Worm (Caenorhabditis elegans) whole organism, L4 larva: ENCODE measurements around the gene Y22D7AL.10.

Source experiments
- F10B5.3 ChIP-seq: sonication (generic microtip); optimal IDR thresholded peaks from 2 replicates; lab custom pipeline; 2016; ENCODE audit warnings: mild to moderate bottlenecking, missing genetic modification characterization, missing compliant biosample characterization
- F26F4.8 ChIP-seq: fragments of 200-800 bp; sonication (Bioruptor generic); conservative IDR thresholded peaks from 2 replicates; pipeline ENCODE4 v1.3.6; 2022; ENCODE audit warnings: missing genetic modification characterization, missing compliant biosample characterization
- F37D6.2 ChIP-seq: sonication (generic microtip); optimal IDR thresholded peaks from 2 replicates; lab custom pipeline; 2016; ENCODE audit warnings: mild to moderate bottlenecking, missing genetic modification characterization, missing compliant biosample characterization
- F44E2.7 ChIP-seq: fragments of 200-800 bp; sonication (Bioruptor generic); IDR thresholded peaks from 2 replicates; pipeline ENCODE4 v2.1.2; 2022; ENCODE audit warnings: missing genetic modification characterization, missing compliant biosample characterization
- T26A8.4 ChIP-seq: fragments of 200-800 bp; sonication (Bioruptor generic); IDR thresholded peaks from 2 replicates; pipeline ENCODE4 v1.3.6; 2022; ENCODE audit warnings: missing genetic modification characterization, missing compliant biosample characterization
- Y105C5A.15 ChIP-seq: fragments of 200-800 bp; sonication (Bioruptor generic); IDR thresholded peaks from 2 replicates; pipeline ENCODE4 v1.3.6; 2022; ENCODE audit warnings: missing genetic modification characterization, missing compliant biosample characterization
- Y48G9A.11 ChIP-seq: fragments of 200-800 bp; sonication (Bioruptor generic); IDR thresholded peaks from 2 replicates; pipeline ENCODE4 v1.3.6; 2022; ENCODE audit warnings: missing genetic modification reagents, missing genetic modification characterization, missing compliant biosample characterization
- Y5F2A.4 ChIP-seq: fragments of 200-800 bp; sonication (Bioruptor generic); optimal IDR thresholded peaks from 2 replicates; lab custom pipeline; 2018; ENCODE audit warnings: mild to moderate bottlenecking, missing genetic modification characterization, missing compliant biosample characterization
- aha-1 ChIP-seq: fragments of 150-350 bp; peaks from one replicate; lab custom pipeline; 2014; ENCODE audit warnings: missing biosample characterization, missing genetic modification characterization
- ama-1 ChIP-seq: fragments of 150-350 bp; optimal IDR thresholded peaks from 2 replicates; lab custom pipeline; 2014; ENCODE audit warnings: inconsistent platforms, mixed read lengths
- arid-1 ChIP-seq: fragments of 200-800 bp; sonication (Bioruptor generic); conservative IDR thresholded peaks from 2 replicates; pipeline ENCODE4 v1.3.6; 2022; ENCODE audit warnings: missing genetic modification reagents, missing genetic modification characterization, missing compliant biosample characterization
- ceh-62 ChIP-seq: sonication (generic microtip); optimal IDR thresholded peaks from 2 replicates; lab custom pipeline; 2017; ENCODE audit warnings: missing biosample characterization, missing genetic modification characterization
- ceh-82 ChIP-seq: sonication (generic microtip); optimal IDR thresholded peaks from 2 replicates; lab custom pipeline; 2017; ENCODE audit warnings: missing biosample characterization, missing genetic modification characterization
- ctbp-1 ChIP-seq: fragments of 200-800 bp; sonication (Bioruptor generic); IDR thresholded peaks from 2 replicates; pipeline ENCODE4 v1.3.6; 2022; ENCODE audit warnings: missing genetic modification reagents, missing genetic modification characterization, missing compliant biosample characterization
- daf-16 ChIP-seq, 3 experiments: sonication (generic microtip); optimal IDR thresholded peaks; 2 replicates each; lab custom pipeline; 2016 to 2017; ENCODE audit warnings: missing genetic modification characterization in 3 of 3, missing genetic modification reagents in 3 of 3, mild to moderate bottlenecking in 2 of 3, missing compliant biosample characterization in 2 of 3, missing biosample characterization in 1 of 3, moderate library complexity in 1 of 3
- daf-19 ChIP-seq: fragments of 200-800 bp; sonication (Bioruptor generic); conservative IDR thresholded peaks from 2 replicates; pipeline ENCODE4 v1.3.6; 2022; ENCODE audit warnings: missing genetic modification characterization, missing compliant biosample characterization
- daf-8 ChIP-seq: fragments of 200-800 bp; sonication (Bioruptor generic); IDR thresholded peaks from 2 replicates; pipeline ENCODE4 v1.3.6; 2022; ENCODE audit warnings: missing genetic modification characterization, missing compliant biosample characterization
- dmd-6 ChIP-seq: fragments of 200-800 bp; sonication (Bioruptor generic); IDR thresholded peaks from 2 replicates; pipeline ENCODE4 v1.3.6; 2022; ENCODE audit warnings: missing genetic modification reagents, missing genetic modification characterization, missing compliant biosample characterization
- duxl-1 ChIP-seq: sonication (generic microtip); optimal IDR thresholded peaks from 2 replicates; lab custom pipeline; 2016; ENCODE audit warnings: mild to moderate bottlenecking, missing genetic modification characterization, moderate library complexity, missing compliant biosample characterization; ENCODE audit not compliant: poor library complexity
- egl-43 ChIP-seq: fragments of 200-800 bp; sonication (Bioruptor generic); IDR thresholded peaks from 2 replicates; pipeline ENCODE4 v1.3.6; 2022; ENCODE audit warnings: missing genetic modification reagents, missing genetic modification characterization, missing compliant biosample characterization
- fos-1 ChIP-seq: fragments of 150-350 bp; optimal IDR thresholded peaks from 2 replicates; lab custom pipeline; 2014; ENCODE audit warnings: missing biosample characterization, missing genetic modification characterization
- hlh-11 ChIP-seq: fragments of 200-800 bp; sonication (Bioruptor generic); optimal IDR thresholded peaks from 2 replicates; lab custom pipeline; 2018; ENCODE audit warnings: mild to moderate bottlenecking, missing genetic modification characterization, missing compliant biosample characterization
- hlh-30 ChIP-seq: sonication (generic microtip); optimal IDR thresholded peaks from 2 replicates; lab custom pipeline; 2017; ENCODE audit warnings: antibody characterized with exemption, mild to moderate bottlenecking, missing genetic modification characterization, missing compliant biosample characterization; ENCODE audit not compliant: insufficient read depth
- lim-7 ChIP-seq: fragments of 200-800 bp; sonication (Bioruptor generic); IDR thresholded peaks from 2 replicates; pipeline ENCODE4 v1.3.6; 2022; ENCODE audit warnings: missing genetic modification characterization, missing compliant biosample characterization
- lin-13 ChIP-seq: fragments of 150-350 bp; optimal IDR thresholded peaks from 2 replicates; lab custom pipeline; 2014; ENCODE audit warnings: missing biosample characterization, missing genetic modification reagents, missing genetic modification characterization
- lin-29 ChIP-seq: fragments of 200-800 bp; sonication (Bioruptor generic); IDR thresholded peaks from 2 replicates; pipeline ENCODE4 v1.3.6; 2022; ENCODE audit warnings: missing genetic modification reagents, missing genetic modification characterization, missing compliant biosample characterization
- lin-38 ChIP-seq: fragments of 200-800 bp; sonication (Bioruptor generic); IDR thresholded peaks from 2 replicates; pipeline ENCODE4 v1.3.6; 2022; ENCODE audit warnings: missing genetic modification reagents, missing genetic modification characterization, missing compliant biosample characterization
- lin-39 ChIP-seq: fragments of 150-350 bp; optimal IDR thresholded peaks from 2 replicates; lab custom pipeline; 2014; ENCODE audit warnings: missing biosample characterization, missing genetic modification reagents, missing genetic modification characterization
- lsy-2 ChIP-seq, 2 experiments: fragments of 150-350 bp in 1 of 2; sonication (generic microtip) in 1 of 2; optimal IDR thresholded peaks; 2 replicates each; lab custom pipeline; 2014 to 2017; ENCODE audit warnings: missing biosample characterization in 2 of 2, missing genetic modification characterization in 2 of 2
- madf-9 ChIP-seq: fragments of 200-800 bp; sonication (Bioruptor generic); conservative IDR thresholded peaks from 2 replicates; pipeline ENCODE4 v1.3.6; 2022; ENCODE audit warnings: missing genetic modification reagents, missing genetic modification characterization, missing compliant biosample characterization
- mdl-1 ChIP-seq, 2 experiments: fragments of 150-350 bp in 1 of 2; sonication (generic microtip) in 1 of 2; optimal IDR thresholded peaks; 2 replicates each; lab custom pipeline; 2014 to 2017; ENCODE audit warnings: missing biosample characterization in 2 of 2, missing genetic modification characterization in 2 of 2
- mxl-3 ChIP-seq: fragments of 200-800 bp; sonication (Bioruptor generic); optimal IDR thresholded peaks from 2 replicates; lab custom pipeline; 2018; ENCODE audit warnings: mild to moderate bottlenecking, missing genetic modification characterization, missing compliant biosample characterization
- nhr-102 ChIP-seq: sonication (generic microtip); optimal IDR thresholded peaks from 2 replicates; lab custom pipeline; 2016; ENCODE audit warnings: mild to moderate bottlenecking, missing genetic modification characterization, moderate library complexity, missing compliant biosample characterization
- nhr-111 ChIP-seq: fragments of 200-800 bp; sonication (Bioruptor generic); optimal IDR thresholded peaks from 2 replicates; lab custom pipeline; 2018; ENCODE audit warnings: mild to moderate bottlenecking, missing genetic modification characterization, missing compliant biosample characterization
- nhr-41 ChIP-seq: fragments of 200-800 bp; sonication (Bioruptor generic); IDR thresholded peaks from 2 replicates; pipeline ENCODE4 v1.3.6; 2022; ENCODE audit warnings: missing genetic modification reagents, missing genetic modification characterization, missing compliant biosample characterization
- nhr-48 ChIP-seq: sonication (generic microtip); optimal IDR thresholded peaks from 2 replicates; lab custom pipeline; 2016; ENCODE audit warnings: mild to moderate bottlenecking, missing genetic modification characterization, missing compliant biosample characterization
- pha-4 ChIP-seq, 2 experiments: fragments of 150-350 bp in 1 of 2; fragments of 200-800 bp in 1 of 2; sonication (Bioruptor generic) in 1 of 2; IDR thresholded peaks in 1 of 2; optimal IDR thresholded peaks in 1 of 2; 2 replicates each; pipeline versions ENCODE4 v1.3.6 to Lab custom; 2014 to 2022; ENCODE audit warnings: missing genetic modification characterization in 2 of 2, missing genetic modification reagents in 2 of 2, missing biosample characterization in 1 of 2, missing compliant biosample characterization in 1 of 2
- sdz-12 ChIP-seq: fragments of 200-800 bp; sonication (Bioruptor generic); optimal IDR thresholded peaks from 2 replicates; lab custom pipeline; 2018; ENCODE audit warnings: mild to moderate bottlenecking, missing genetic modification characterization, missing compliant biosample characterization
- set-16 ChIP-seq: fragments of 200-800 bp; sonication (Bioruptor generic); IDR thresholded peaks from 2 replicates; pipeline ENCODE4 v1.3.6; 2022; ENCODE audit warnings: missing genetic modification reagents, missing genetic modification characterization, missing compliant biosample characterization
- snpc-1.2 ChIP-seq: fragments of 200-800 bp; sonication (Bioruptor generic); IDR thresholded peaks from 2 replicates; pipeline ENCODE4 v1.3.6; 2022; ENCODE audit warnings: missing genetic modification reagents, missing genetic modification characterization, missing compliant biosample characterization
- spr-1 ChIP-seq: sonication (generic microtip); optimal IDR thresholded peaks from 2 replicates; lab custom pipeline; 2016; ENCODE audit warnings: mild to moderate bottlenecking, missing genetic modification characterization, missing compliant biosample characterization
- spr-3 ChIP-seq: fragments of 200-800 bp; sonication (Bioruptor generic); optimal IDR thresholded peaks from 2 replicates; lab custom pipeline; 2018; ENCODE audit warnings: mild to moderate bottlenecking, missing genetic modification characterization, missing compliant biosample characterization
- unc-130 ChIP-seq: sonication (generic microtip); optimal IDR thresholded peaks from 2 replicates; lab custom pipeline; 2016; ENCODE audit warnings: missing genetic modification reagents, missing genetic modification characterization, missing compliant biosample characterization
- unc-39 ChIP-seq: sonication (generic microtip); optimal IDR thresholded peaks from 2 replicates; lab custom pipeline; 2017; ENCODE audit warnings: missing biosample characterization, missing genetic modification characterization
- unc-62 ChIP-seq, 3 experiments: fragments of 150-350 bp in 1 of 3; sonication (generic microtip); optimal IDR thresholded peaks in 2 of 3; peaks in 1 of 3; 1 replicate in 1 of 3; 2 replicates in 2 of 3; lab custom pipeline; 2014 to 2017; ENCODE audit warnings: missing biosample characterization in 3 of 3, missing genetic modification characterization in 3 of 3, missing genetic modification reagents in 3 of 3, missing genotype in 1 of 3
- zip-11 ChIP-seq: fragments of 200-800 bp; sonication (Bioruptor generic); IDR thresholded peaks from 2 replicates; pipeline ENCODE4 v1.3.6; 2022; ENCODE audit warnings: missing genetic modification characterization, missing compliant biosample characterization
- ztf-11 ChIP-seq: fragments of 150-350 bp; optimal IDR thresholded peaks from 2 replicates; lab custom pipeline; 2014; ENCODE audit warnings: missing biosample characterization, missing genetic modification characterization

The Y22D7AL.10 gene

DNA sequence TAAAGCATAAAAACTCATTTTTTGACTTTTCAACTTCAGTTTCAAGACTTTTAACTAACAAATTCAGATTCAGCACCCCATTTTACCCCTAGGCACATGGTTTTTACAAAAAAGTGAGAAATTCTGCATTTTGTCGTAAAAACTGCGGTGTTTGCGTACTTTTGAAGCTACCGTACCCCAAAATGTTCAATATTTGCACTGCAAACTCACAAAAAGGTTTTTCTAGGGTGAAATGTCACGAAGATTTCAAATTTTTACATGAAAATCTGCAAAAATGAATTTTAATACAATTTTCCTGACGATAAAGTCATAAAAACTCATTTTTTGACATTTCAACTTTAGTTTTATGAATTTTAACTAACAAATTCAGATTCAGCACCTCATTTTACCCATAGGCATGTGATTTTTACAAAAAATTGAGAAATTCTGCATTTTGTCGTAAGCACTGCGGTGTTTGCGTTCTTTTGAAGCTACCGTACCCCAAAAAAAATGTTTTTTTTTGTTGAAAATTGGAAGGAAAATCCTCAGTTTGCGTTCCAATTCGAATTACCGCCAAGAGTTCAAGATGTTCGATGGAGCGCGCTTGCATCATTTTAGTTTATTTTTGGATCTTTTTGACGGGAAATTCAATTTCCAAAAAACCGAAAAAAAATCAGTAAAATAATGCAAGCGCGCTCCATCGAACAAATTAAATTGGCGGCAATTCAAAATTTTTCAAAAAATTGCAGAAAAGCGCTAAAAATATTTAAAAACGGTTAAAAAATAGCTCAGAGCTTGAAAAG, 2.3 kb downstream of the Y22D7AL.10 start (continued):
- TF ChIP-seq F10B5.3 (tag; lab: Kevin White, UChicago) = peak; percentile 24
- peak; percentile 28 for TF ChIP-seq hlh-30 (tag; lab: Kevin White, UChicago)
- TF ChIP-seq sdz-12 (GFP tag; lab: Kevin White, UChicago) = peak; percentile 59
- no peak for TF ChIP-seq lin-39 (tag; lab: Kevin White, UChicago)
- peak; percentile 2 to 49 for TF ChIP-seq daf-16 (GFP tag; optimal IDR thresholded peaks at IDR 0.05; lab: Kevin White, UChicago)
- TF ChIP-seq daf-16 (tag; optimal IDR thresholded peaks at IDR 0.05; lab: Kevin White, UChicago) = peak; percentile 14
- TF ChIP-seq lin-13 = peak; percentile 68
- TF ChIP-seq dmd-6 (GFP tag; lab: Robert Waterston, UW) = peak; percentile 21; the same call in 1 of the 2 replicates
- TF ChIP-seq egl-43 (GFP tag; lab: Robert Waterston, UW) = peak; percentile 78
- no peak for TF ChIP-seq unc-62 (GFP tag; optimal IDR thresholded peaks at IDR 0.05 in 1 of 2; lab: Kevin White, UChicago)
- no peak for TF ChIP-seq unc-62 (tag; optimal IDR thresholded peaks at IDR 0.05; lab: Kevin White, UChicago)
- TF ChIP-seq aha-1 (tag; lab: Kevin White, UChicago) = peak; percentile 97
- TF ChIP-seq spr-3 (GFP tag; lab: Kevin White, UChicago) = no peak
- no peak for TF ChIP-seq ceh-82 (tag; lab: Kevin White, UChicago)
- TF ChIP-seq pha-4 (GFP tag; IDR thresholded peaks at IDR 0.05; lab: Robert Waterston, UW) = peak; percentile 82
- TF ChIP-seq pha-4 (tag; optimal IDR thresholded peaks at IDR 0.05; lab: Kevin White, UChicago) = no peak
- TF ChIP-seq ztf-11 (tag; lab: Kevin White, UChicago) = no peak
- TF ChIP-seq daf-8 (GFP tag; lab: Robert Waterston, UW) = 0 out of 2 replicates have a peak, but pooled peaks have one; percentile 19
- peak; percentile 0 for TF ChIP-seq spr-1 (tag; lab: Kevin White, UChicago)
- no peak for TF ChIP-seq unc-39 (tag; lab: Kevin White, UChicago)
- TF ChIP-seq madf-9 = 0 out of 2 replicates have a peak, but pooled peaks have one; percentile 3
- peak; percentile 91 for TF ChIP-seq ama-1 (lab: Kevin White, UChicago)
- peak; percentile 74 for TF ChIP-seq nhr-102 (tag; lab: Kevin White, UChicago)
- TF ChIP-seq mdl-1 (tag; optimal IDR thresholded peaks at IDR 0.05; lab: Kevin White, UChicago) = no peak
- no peak for TF ChIP-seq daf-19 (GFP tag; lab: Robert Waterston, UW)
- TF ChIP-seq F26F4.8 = no peak
- TF ChIP-seq lim-7 (GFP tag; lab: Robert Waterston, UW) = peak; percentile 65
- no peak for TF ChIP-seq nhr-111
- no peak for TF ChIP-seq fos-1 (tag; lab: Kevin White, UChicago)
- TF ChIP-seq set-16 = no peak
- no peak for TF ChIP-seq snpc-1.2
- TF ChIP-seq mxl-3 = no peak
- peak; percentile 76 for TF ChIP-seq duxl-1
- TF ChIP-seq nhr-41 (GFP tag; lab: Robert Waterston, UW) = 0 out of 2 replicates have a peak, but pooled peaks have one; percentile 35
- TF ChIP-seq Y105C5A.15 (GFP tag; lab: Robert Waterston, UW) = peak; percentile 69; the same call in 1 of the 2 replicates
- peak in 1 of 2 experiments; percentile 77 for TF ChIP-seq lsy-2 (tag; optimal IDR thresholded peaks at IDR 0.05; lab: Kevin White, UChicago)
- TF ChIP-seq ceh-62 (tag; lab: Kevin White, UChicago) = no peak
- peak; percentile 52 for TF ChIP-seq T26A8.4 (GFP tag; lab: Robert Waterston, UW)
- peak; percentile 38 for TF ChIP-seq hlh-11
- peak; percentile 53 for TF ChIP-seq Y5F2A.4 (GFP tag; lab: Kevin White, UChicago)
- peak; percentile 37 for TF ChIP-seq unc-130 (GFP tag; lab: Kevin White, UChicago)
- TF ChIP-seq Y48G9A.11 (GFP tag; lab: Robert Waterston, UW) = 0 out of 2 replicates have a peak, but pooled peaks have one; percentile 71
- no peak for TF ChIP-seq F44E2.7
- no peak for TF ChIP-seq lin-29 (GFP tag; lab: Robert Waterston, UW)
- peak; percentile 93 for TF ChIP-seq lin-38 (GFP tag; lab: Robert Waterston, UW)
- no peak for TF ChIP-seq zip-11
- peak; percentile 75 for TF ChIP-seq arid-1
- TF ChIP-seq nhr-48 = no peak
- 0 out of 2 replicates have a peak, but pooled peaks have one; percentile 66 for TF ChIP-seq ctbp-1
- TF ChIP-seq F37D6.2 (tag; lab: Kevin White, UChicago) = no peak
